Fruit fly (Drosophila melanogaster) whole organism: ENCODE measurements around the gene alpha-Man-IIb.

Source experiments
- CG8478 ChIP-seq: fragments of >200 bp; optimal IDR thresholded peaks from 2 replicates; lab custom pipeline; 2018; ENCODE audit warnings: inconsistent platforms
- Dll ChIP-seq: fragments of >200 bp; optimal IDR thresholded peaks from 2 replicates; lab custom pipeline; 2017
- EcR ChIP-seq, 2 experiments: fragments of >200 bp; optimal IDR thresholded peaks; 2 replicates each; lab custom pipeline; 2017; ENCODE audit warnings: missing biosample characterization in 2 of 2, missing genetic modification characterization in 2 of 2, missing genetic modification reagents in 2 of 2
- pan ChIP-seq: fragments of >200 bp; optimal IDR thresholded peaks from 2 replicates; lab custom pipeline; 2017
- psq ChIP-seq: fragments of >200 bp; optimal IDR thresholded peaks from 2 replicates; lab custom pipeline; 2017
- usp ChIP-seq: fragments of >200 bp; optimal IDR thresholded peaks from 2 replicates; lab custom pipeline; 2017; ENCODE audit warnings: missing biosample characterization, missing genetic modification characterization, mixed read lengths

alpha-Man-IIb gene

dm6 chr3R:15803502-15804461 is at the start of gene alpha-Man-IIb:
Gene alpha-Man-IIb, plus strand, starts transcription at chr3R:15804248.
- TF ChIP-seq Dll (lab: Kevin White, UChicago) (no peak), pan (lab: Kevin White, UChicago) (no peak)

- TF ChIP-seq psq (lab: Kevin White, UChicago) (no peak), EcR (GFP tag; optimal IDR thresholded peaks at IDR 0.05; lab: Kevin White, UChicago) (no peak), CG8478 (lab: Kevin White, UChicago) (no peak), pan (lab: Kevin White, UChicago) (no peak), usp (GFP tag; lab: Kevin White, UChicago) (no peak), Dll (lab: Kevin White, UChicago) (no peak)
These were observed 41.2 kb upstream of the alpha-Man-IIb start, which contains the start of gene CG12784 for dm6 chr3R:15762815-15763214. Gene CG12784, plus strand, starts transcription at chr3R:15763115.

- TF ChIP-seq CG8478 (lab: Kevin White, UChicago) (no peak), Dll (lab: Kevin White, UChicago) (no peak), pan (lab: Kevin White, UChicago) (no peak), psq (lab: Kevin White, UChicago) (no peak), usp (GFP tag; lab: Kevin White, UChicago) (no peak), EcR (GFP tag; optimal IDR thresholded peaks at IDR 0.05; lab: Kevin White, UChicago) (no peak)
These were observed 36.7 kb upstream of the alpha-Man-IIb start, which contains the start of gene CG5623 for dm6 chr3R:15767338-15767737. Gene CG5623, minus strand, starts transcription at chr3R:15767438.

dm6 chr3R:15768900-15769299 is 35.1 kb upstream of the alpha-Man-IIb start:
- no peak for TF ChIP-seq Dll (lab: Kevin White, UChicago)
- TF ChIP-seq pan (lab: Kevin White, UChicago) = no peak
- no peak for TF ChIP-seq EcR (GFP tag; optimal IDR thresholded peaks at IDR 0.05; lab: Kevin White, UChicago)
- TF ChIP-seq CG8478 (lab: Kevin White, UChicago) = no peak
- TF ChIP-seq psq (lab: Kevin White, UChicago) = no peak
- no peak for TF ChIP-seq usp (GFP tag; lab: Kevin White, UChicago)

dm6 chr3R:15774128-15774527 is 29.9 kb upstream of the alpha-Man-IIb start, which contains the start of gene Ttc26:
Gene Ttc26, plus strand, starts transcription at chr3R:15774416.
- TF ChIP-seq psq (lab: Kevin White, UChicago) = no peak
- no peak for TF ChIP-seq Dll (lab: Kevin White, UChicago)
- no peak for TF ChIP-seq pan (lab: Kevin White, UChicago)
- no peak for TF ChIP-seq usp (GFP tag; lab: Kevin White, UChicago)
- no peak for TF ChIP-seq EcR (GFP tag; optimal IDR thresholded peaks at IDR 0.05; lab: Kevin White, UChicago)
- no peak for TF ChIP-seq CG8478 (lab: Kevin White, UChicago)

- no peak for TF ChIP-seq Dll (lab: Kevin White, UChicago)
- no peak for TF ChIP-seq CG8478 (lab: Kevin White, UChicago)
- TF ChIP-seq psq (lab: Kevin White, UChicago) = no peak
- TF ChIP-seq EcR (GFP tag; optimal IDR thresholded peaks at IDR 0.05; lab: Kevin White, UChicago) = no peak
- TF ChIP-seq pan (lab: Kevin White, UChicago) = no peak
- no peak for TF ChIP-seq usp (GFP tag; lab: Kevin White, UChicago)
These were observed 28.8 kb upstream of the alpha-Man-IIb start, which contains the start of gene CG45207 for dm6 chr3R:15775242-15775641. Gene CG45207, minus strand, starts transcription at chr3R:15775342.

- TF ChIP-seq psq (lab: Kevin White, UChicago) (no peak), usp (GFP tag; lab: Kevin White, UChicago) (no peak), EcR (GFP tag; optimal IDR thresholded peaks at IDR 0.05; lab: Kevin White, UChicago) (no peak), CG8478 (lab: Kevin White, UChicago) (no peak), Dll (lab: Kevin White, UChicago) (no peak), pan (lab: Kevin White, UChicago) (no peak)
These were observed 24.5 kb upstream of the alpha-Man-IIb start, which contains the start of gene CG5614 for dm6 chr3R:15779505-15779904. Gene CG5614, plus strand, starts transcription at chr3R:15779805.

dm6 chr3R:15784298-15784697 is 19.8 kb upstream of the alpha-Man-IIb start:
- TF ChIP-seq usp (GFP tag; lab: Kevin White, UChicago) (no peak), EcR (GFP tag; optimal IDR thresholded peaks at IDR 0.05; lab: Kevin White, UChicago) (no peak), Dll (lab: Kevin White, UChicago) (no peak), CG8478 (lab: Kevin White, UChicago) (no peak), psq (lab: Kevin White, UChicago) (no peak), pan (lab: Kevin White, UChicago) (no peak)

dm6 chr3R:15786538-15786937 is 17.5 kb upstream of the alpha-Man-IIb start, which contains the start of gene CG9590:
Gene CG9590, plus strand, starts transcription at chr3R:15786703.
- no peak for TF ChIP-seq CG8478 (lab: Kevin White, UChicago)

dm6 chr3R:15788221-15788620 is 15.8 kb upstream of the alpha-Man-IIb start, which contains the start of gene Uros2:
Gene Uros2, plus strand, starts transcription at chr3R:15788521.
- no peak for TF ChIP-seq EcR (GFP tag; optimal IDR thresholded peaks at IDR 0.05; lab: Kevin White, UChicago)
- TF ChIP-seq usp (GFP tag; lab: Kevin White, UChicago) = no peak

- TF ChIP-seq EcR (GFP tag; optimal IDR thresholded peaks at IDR 0.05; lab: Kevin White, UChicago) = no peak
- no peak for TF ChIP-seq Dll (lab: Kevin White, UChicago)
- no peak for TF ChIP-seq psq (lab: Kevin White, UChicago)
- TF ChIP-seq pan (lab: Kevin White, UChicago) = no peak
- no peak for TF ChIP-seq CG8478 (lab: Kevin White, UChicago)
These were observed 11.6 kb upstream of the alpha-Man-IIb start, which contains the start of gene Acyp2 for dm6 chr3R:15792427-15792826. Gene Acyp2, plus strand, starts transcription at chr3R:15792688.
